Fruit fly (Drosophila melanogaster) whole organism, prepupa: ENCODE measurements around the gene wapl.

ENCODE experiments used
- Eip75B ChIP-seq: fragments of 200-800 bp; sonication (Bioruptor generic); optimal IDR thresholded peaks from 3 replicates; lab custom pipeline; 2016; ENCODE audit warnings: missing biosample characterization, missing genetic modification characterization
- Lpt ChIP-seq: fragments of 200-800 bp; sonication (Bioruptor generic); optimal IDR thresholded peaks from 3 replicates; lab custom pipeline; 2016; ENCODE audit warnings: missing biosample characterization, missing genetic modification characterization
- topi ChIP-seq: fragments of 200-800 bp; sonication (Bioruptor generic); optimal IDR thresholded peaks from 3 replicates; lab custom pipeline; 2016; ENCODE audit warnings: missing biosample characterization, missing genetic modification characterization

dm6 chrX:2187520-2187919 lies 28.7 kb upstream of the wapl start, which contains the start of gene CG3457:
- TF ChIP-seq Eip75B (GFP tag; lab: Kevin White, UChicago) (no peak), topi (GFP tag; lab: Kevin White, UChicago) (no peak), Lpt (GFP tag; lab: Kevin White, UChicago) (no peak)
